Worm (Caenorhabditis elegans): ENCODE data around the gene F53A2.1.

The F53A2.1 gene

ce11 chrIII:13359847-13360246 is 35.2 kb upstream of the F53A2.1 start (continued):
- TF ChIP-seq nhr-48 (tag; optimal IDR thresholded peaks at IDR 0.05), result no peak
- no peak for TF ChIP-seq ceh-62 (tag; optimal IDR thresholded peaks at IDR 0.05)
- peak; percentile 54 for TF ChIP-seq dve-1 (tag; optimal IDR thresholded peaks at IDR 0.05; ENCODE audit: insufficient read depth)
- TF ChIP-seq nhr-237 (tag; optimal IDR thresholded peaks at IDR 0.05), result no peak
- no peak for TF ChIP-seq zip-2 (tag; optimal IDR thresholded peaks at IDR 0.05)
- no peak for TF ChIP-seq jun-1 (tag; optimal IDR thresholded peaks at IDR 0.05)
- TF ChIP-seq F37D6.2 (tag; optimal IDR thresholded peaks at IDR 0.05), result no peak
- TF ChIP-seq daf-8 (GFP tag; IDR thresholded peaks at IDR 0.05), result no peak
- TF ChIP-seq set-16 (GFP tag; IDR thresholded peaks at IDR 0.05), result no peak
- no peak for TF ChIP-seq nhr-111 (GFP tag; optimal IDR thresholded peaks at IDR 0.05)
- TF ChIP-seq aha-1 (tag), result peak; percentile 50
- TF ChIP-seq hmg-1.1 (GFP tag; IDR thresholded peaks at IDR 0.05), result no peak; the same call in 1 of the 2 replicates
- TF ChIP-seq saeg-2 (GFP tag; IDR thresholded peaks at IDR 0.05), result no peak
- TF ChIP-seq fos-1 (tag; optimal IDR thresholded peaks at IDR 0.05), result no peak
- no peak for TF ChIP-seq ctbp-1 (GFP tag; IDR thresholded peaks at IDR 0.05)
- no peak for TF ChIP-seq snpc-1.2 (GFP tag; IDR thresholded peaks at IDR 0.05)
- TF ChIP-seq ztf-7 (tag; optimal IDR thresholded peaks at IDR 0.05), result no peak
- no peak for TF ChIP-seq madf-5 (GFP tag; IDR thresholded peaks at IDR 0.05)
- no peak for TF ChIP-seq ceh-44 (GFP tag; IDR thresholded peaks at IDR 0.05)
- TF ChIP-seq tag-97 (GFP tag; IDR thresholded peaks at IDR 0.05), result no peak
- TF ChIP-seq spr-1 (tag; optimal IDR thresholded peaks at IDR 0.05), result no peak
- no peak for TF ChIP-seq lin-29 (GFP tag; IDR thresholded peaks at IDR 0.05)
- TF ChIP-seq F26F4.8 (GFP tag; conservative IDR thresholded peaks at IDR 0.05), result no peak
- TF ChIP-seq lim-7 (GFP tag; IDR thresholded peaks at IDR 0.05), result no peak
- no peak for TF ChIP-seq ceh-20 (GFP tag; IDR thresholded peaks at IDR 0.05)
- TF ChIP-seq lin-15B (tag; optimal IDR thresholded peaks at IDR 0.05), result no peak
- TF ChIP-seq egl-27 (tag; optimal IDR thresholded peaks at IDR 0.05), result no peak
- TF ChIP-seq lin-39 (tag; optimal IDR thresholded peaks at IDR 0.05), result no peak
- TF ChIP-seq dpl-1 (GFP tag; optimal IDR thresholded peaks at IDR 0.05), result peak; percentile 32
- TF ChIP-seq ces-1 (GFP tag; optimal IDR thresholded peaks at IDR 0.05), result no peak
- TF ChIP-seq lsy-2 (tag; optimal IDR thresholded peaks at IDR 0.05), result no peak
- TF ChIP-seq daf-16 (GFP tag; optimal IDR thresholded peaks at IDR 0.05), result no peak
- no peak for TF ChIP-seq daf-16 (tag; optimal IDR thresholded peaks at IDR 0.05)
- no peak for TF ChIP-seq cey-2 (tag; optimal IDR thresholded peaks at IDR 0.05; ENCODE audit: borderline replicate concordance, insufficient read depth)
- TF ChIP-seq snpc-4 (tag; optimal IDR thresholded peaks at IDR 0.05), result no peak
- peak; percentile 6 for TF ChIP-seq nhr-77 (tag; optimal IDR thresholded peaks at IDR 0.05)
- no peak for TF ChIP-seq vab-7 (GFP tag; IDR thresholded peaks at IDR 0.05)
- TF ChIP-seq daf-19 (GFP tag; conservative IDR thresholded peaks at IDR 0.05), result no peak
- no peak for TF ChIP-seq unc-130 (GFP tag; optimal IDR thresholded peaks at IDR 0.05)
- TF ChIP-seq duxl-1 (tag; optimal IDR thresholded peaks at IDR 0.05; ENCODE audit: poor library complexity), result no peak
- no peak for TF ChIP-seq Y48G9A.11 (GFP tag; IDR thresholded peaks at IDR 0.05)
- no peak for TF ChIP-seq zfp-3 (GFP tag; conservative IDR thresholded peaks at IDR 0.05)
- TF ChIP-seq Y5F2A.4 (GFP tag; optimal IDR thresholded peaks at IDR 0.05), result no peak
- peak; percentile 92 for TF ChIP-seq hlh-30 (tag; optimal IDR thresholded peaks at IDR 0.05; ENCODE audit: insufficient read depth)
- TF ChIP-seq arid-1 (GFP tag; conservative IDR thresholded peaks at IDR 0.05), result no peak
- TF ChIP-seq dmd-8 (GFP tag; IDR thresholded peaks at IDR 0.05), result no peak

Data from whole organism, L4 larva.